Worm (Caenorhabditis elegans) whole organism, L1 larva: Measurements from ENCODE around the gene abt-4.

Experiments
- ama-1 ChIP-seq: fragments of 150-350 bp; optimal IDR thresholded peaks from 2 replicates; lab custom pipeline; 2014
- isw-1 ChIP-seq: fragments of 200-800 bp; sonication (Bioruptor generic); IDR thresholded peaks from 2 replicates; pipeline ENCODE4 v1.3.6; 2022; ENCODE audit warnings: missing genetic modification characterization, missing compliant biosample characterization
- lin-15B ChIP-seq: fragments of 150-350 bp; sonication (generic microtip); optimal IDR thresholded peaks from 3 replicates; lab custom pipeline; 2014; ENCODE audit warnings: missing biosample characterization, missing genetic modification characterization
- pag-3 ChIP-seq: sonication (generic microtip); optimal IDR thresholded peaks from 2 replicates; lab custom pipeline; 2017; ENCODE audit warnings: missing genetic modification characterization, mild to moderate bottlenecking, missing compliant biosample characterization, antibody characterized with exemption, borderline replicate concordance; ENCODE audit not compliant: insufficient read depth
- unc-98 ChIP-seq: fragments of 200-800 bp; sonication (Bioruptor generic); IDR thresholded peaks from 2 replicates; pipeline ENCODE4 v1.3.6; 2022; ENCODE audit warnings: missing genetic modification characterization, missing compliant biosample characterization
- xbp-1 ChIP-seq: sonication (generic microtip); optimal IDR thresholded peaks from 2 replicates; lab custom pipeline; 2016; ENCODE audit warnings: missing genetic modification characterization, missing compliant biosample characterization

ce11 chrV:304613-305012, 25.9 kb downstream of the abt-4 start, which contains the start of gene F33E11.3:
- TF ChIP-seq lin-15B (tag; lab: Kevin White, UChicago) (no peak), xbp-1 (no peak), pag-3 (no peak), isw-1 (no peak), unc-98 (GFP tag; lab: Robert Waterston, UW) (no peak), ama-1 (lab: Kevin White, UChicago) (no peak)
